Worm (Caenorhabditis elegans) whole organism, late embryonic: ENCODE data around the gene dgtr-1.

ENCODE experiments used
- ceh-45 ChIP-seq: fragments of 200-800 bp; sonication (Bioruptor generic); IDR thresholded peaks from 2 replicates; pipeline ENCODE4 v1.3.6; 2022; ENCODE audit warnings: missing genetic modification reagents, missing genetic modification characterization, missing compliant biosample characterization
- ets-4 ChIP-seq: sonication (generic microtip); optimal IDR thresholded peaks from 2 replicates; lab custom pipeline; 2016; ENCODE audit warnings: missing genetic modification characterization, missing compliant biosample characterization
- fkh-10 ChIP-seq: fragments of 150-350 bp; optimal IDR thresholded peaks from 2 replicates; lab custom pipeline; 2014; ENCODE audit warnings: missing biosample characterization, missing genetic modification reagents, missing genetic modification characterization
- gmeb-2 ChIP-seq: sonication (generic microtip); optimal IDR thresholded peaks from 2 replicates; lab custom pipeline; 2016; ENCODE audit warnings: missing genetic modification characterization, inconsistent platforms, missing compliant biosample characterization
- pha-4 ChIP-seq: fragments of 150-350 bp; optimal IDR thresholded peaks from 2 replicates; lab custom pipeline; 2018; ENCODE audit warnings: missing biosample characterization, missing genetic modification reagents, missing genetic modification characterization
- pqm-1 ChIP-seq: sonication (generic microtip); optimal IDR thresholded peaks from 2 replicates; lab custom pipeline; 2016; ENCODE audit warnings: missing genetic modification characterization, missing compliant biosample characterization

DNA sequence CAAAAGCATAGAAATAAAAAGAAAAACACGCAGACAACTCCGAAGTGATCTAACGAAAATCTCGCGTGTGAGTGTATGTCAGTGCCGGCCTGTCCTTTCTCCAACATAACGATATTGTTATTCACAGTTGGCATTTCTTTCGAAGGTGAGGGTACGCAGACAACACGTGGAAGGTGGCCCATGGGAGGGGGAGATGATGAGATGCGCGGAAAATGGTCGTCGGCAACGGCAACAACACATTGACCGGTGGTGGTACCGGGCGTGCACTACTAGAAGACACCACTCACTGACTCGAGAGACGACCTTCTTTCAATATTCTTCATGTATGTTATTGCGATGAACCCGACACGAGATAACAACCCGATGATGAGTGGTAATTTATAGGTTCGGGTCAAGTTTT lies 48.1 kb downstream of the dgtr-1 start:
- no peak for TF ChIP-seq fkh-10 (GFP tag; lab: Kevin White, UChicago)
- TF ChIP-seq ets-4 (tag; lab: Kevin White, UChicago) = no peak
- TF ChIP-seq pqm-1 (tag; lab: Kevin White, UChicago) = no peak
- no peak for TF ChIP-seq ceh-45 (GFP tag; lab: Robert Waterston, UW)
- no peak for TF ChIP-seq gmeb-2
- no peak for TF ChIP-seq pha-4 (tag; lab: Kevin White, UChicago)
